Worm (Caenorhabditis elegans) whole organism, L1 larva: Measurements from ENCODE around the gene C05D2.8.

Experiments
- C04F5.9 ChIP-seq: sonication (generic microtip); optimal IDR thresholded peaks from 2 replicates; lab custom pipeline; 2016; ENCODE audit warnings: missing genetic modification characterization, missing compliant biosample characterization
- C16A3.4 ChIP-seq: fragments of 150-350 bp; optimal IDR thresholded peaks from 2 replicates; lab custom pipeline; 2014; ENCODE audit warnings: missing biosample characterization, missing genetic modification characterization
- C34B4.2 ChIP-seq: sonication (generic microtip); optimal IDR thresholded peaks from 2 replicates; lab custom pipeline; 2017; ENCODE audit warnings: mild to moderate bottlenecking, missing genetic modification characterization, missing compliant biosample characterization
- Y116A8C.19 ChIP-seq: sonication (generic microtip); optimal IDR thresholded peaks from 2 replicates; lab custom pipeline; 2016; ENCODE audit warnings: missing compliant biosample characterization, missing genetic modification characterization, borderline replicate concordance
- aha-1 ChIP-seq: fragments of 150-350 bp; optimal IDR thresholded peaks from 2 replicates; lab custom pipeline; 2014; ENCODE audit warnings: missing biosample characterization, missing genetic modification characterization
- alr-1 ChIP-seq: fragments of 200-800 bp; sonication (Bioruptor generic); optimal IDR thresholded peaks from 2 replicates; lab custom pipeline; 2018; ENCODE audit warnings: borderline replicate concordance, mild to moderate bottlenecking, missing genetic modification characterization, missing compliant biosample characterization
- ama-1 ChIP-seq: fragments of 150-350 bp; optimal IDR thresholded peaks from 2 replicates; lab custom pipeline; 2014
- ceh-63 ChIP-seq: fragments of 200-800 bp; sonication (Bioruptor generic); optimal IDR thresholded peaks from 2 replicates; lab custom pipeline; 2018; ENCODE audit warnings: mild to moderate bottlenecking, missing genetic modification characterization, missing compliant biosample characterization
- ceh-82 ChIP-seq, 3 experiments: fragments of 150-350 bp in 1 of 3; sonication (generic microtip) in 2 of 3; optimal IDR thresholded peaks; 2 replicates each; lab custom pipeline; 2014 to 2017; ENCODE audit warnings: missing biosample characterization in 3 of 3, missing genetic modification characterization in 3 of 3
- ceh-88 ChIP-seq: fragments of 200-800 bp; sonication (Bioruptor generic); IDR thresholded peaks from 2 replicates; pipeline ENCODE4 v1.3.6; 2022; ENCODE audit warnings: missing genetic modification characterization, missing compliant biosample characterization
- ceh-90 ChIP-seq: sonication (generic microtip); optimal IDR thresholded peaks from 2 replicates; lab custom pipeline; 2016; ENCODE audit warnings: missing genetic modification characterization, missing compliant biosample characterization
- ces-1 ChIP-seq: fragments of 150-350 bp; optimal IDR thresholded peaks from 2 replicates; lab custom pipeline; 2014; ENCODE audit warnings: missing biosample characterization, missing genetic modification reagents, missing genetic modification characterization
- dpl-1 ChIP-seq, 3 experiments: fragments of 150-350 bp in 2 of 3; sonication (generic microtip) in 1 of 3; optimal IDR thresholded peaks; 2 replicates each; lab custom pipeline; 2014 to 2017; ENCODE audit warnings: missing biosample characterization in 3 of 3, missing genetic modification characterization in 3 of 3, missing genetic modification reagents in 3 of 3
- dsc-1 ChIP-seq: sonication (generic microtip); optimal IDR thresholded peaks from 2 replicates; lab custom pipeline; 2016; ENCODE audit warnings: mild to moderate bottlenecking, missing genetic modification characterization, missing compliant biosample characterization
- efl-1 ChIP-seq, 4 experiments: fragments of 150-350 bp; optimal IDR thresholded peaks in 3 of 4; peaks in 1 of 4; 1 replicate in 1 of 4; 2 replicates in 3 of 4; lab custom pipeline; 2014; ENCODE audit warnings: missing biosample characterization in 2 of 4, missing genetic modification characterization in 2 of 4, missing genetic modification reagents in 2 of 4
- egl-13 ChIP-seq: sonication (generic microtip); optimal IDR thresholded peaks from 2 replicates; lab custom pipeline; 2016; ENCODE audit warnings: missing genotype, missing genetic modification reagents, missing genetic modification characterization, missing compliant biosample characterization
- elt-2 ChIP-seq: sonication (generic microtip); optimal IDR thresholded peaks from 2 replicates; lab custom pipeline; 2016; ENCODE audit warnings: missing genetic modification characterization, mild to moderate bottlenecking, inconsistent platforms, missing compliant biosample characterization, missing genetic modification reagents
- elt-3 ChIP-seq, 6 experiments: fragments of 150-350 bp in 1 of 6; sonication (generic microtip); optimal IDR thresholded peaks; 2 replicates each; lab custom pipeline; 2017 to 2018; ENCODE audit warnings: missing biosample characterization in 6 of 6, missing genetic modification characterization in 6 of 6, inconsistent platforms in 1 of 6
- ets-5 ChIP-seq: fragments of 200-800 bp; sonication (Bioruptor generic); IDR thresholded peaks from 2 replicates; pipeline ENCODE4 v1.3.6; 2022; ENCODE audit warnings: missing genetic modification characterization, missing compliant biosample characterization
- fkh-10 ChIP-seq: sonication (generic microtip); optimal IDR thresholded peaks from 2 replicates; lab custom pipeline; 2017; ENCODE audit warnings: missing biosample characterization, missing genetic modification reagents, missing genetic modification characterization
- fkh-4 ChIP-seq: sonication (generic microtip); optimal IDR thresholded peaks from 2 replicates; lab custom pipeline; 2016; ENCODE audit warnings: missing compliant biosample characterization, missing genetic modification characterization, borderline replicate concordance
- fos-1 ChIP-seq: fragments of 150-350 bp; optimal IDR thresholded peaks from 2 replicates; lab custom pipeline; 2014; ENCODE audit warnings: missing biosample characterization, missing genetic modification characterization
- grh-1 ChIP-seq: fragments of 200-800 bp; sonication (Bioruptor generic); IDR thresholded peaks from 2 replicates; pipeline ENCODE4 v1.3.6; 2022; ENCODE audit warnings: missing genetic modification reagents, missing genetic modification characterization, missing compliant biosample characterization
- lin-13 ChIP-seq: fragments of 150-350 bp; optimal IDR thresholded peaks from 2 replicates; lab custom pipeline; 2014; ENCODE audit warnings: missing biosample characterization, missing genetic modification reagents, missing genetic modification characterization
- lin-14 ChIP-seq: fragments of 200-800 bp; sonication (Bioruptor generic); optimal IDR thresholded peaks from 2 replicates; lab custom pipeline; 2018; ENCODE audit warnings: mild to moderate bottlenecking, missing genetic modification characterization, moderate library complexity, missing compliant biosample characterization
- lin-15B ChIP-seq: fragments of 150-350 bp; sonication (generic microtip); optimal IDR thresholded peaks from 3 replicates; lab custom pipeline; 2014; ENCODE audit warnings: missing biosample characterization, missing genetic modification characterization
- lir-3 ChIP-seq: sonication (generic microtip); optimal IDR thresholded peaks from 2 replicates; lab custom pipeline; 2016; ENCODE audit warnings: mild to moderate bottlenecking, missing genetic modification characterization, moderate library complexity, missing compliant biosample characterization; ENCODE audit not compliant: poor library complexity
- mep-1 ChIP-seq: fragments of 150-350 bp; optimal IDR thresholded peaks from 2 replicates; lab custom pipeline; 2014; ENCODE audit warnings: missing biosample characterization, missing genetic modification characterization
- nhr-11 ChIP-seq: fragments of 150-350 bp; optimal IDR thresholded peaks from 2 replicates; lab custom pipeline; 2014; ENCODE audit warnings: missing biosample characterization, missing genetic modification characterization
- nhr-12 ChIP-seq: sonication (generic microtip); optimal IDR thresholded peaks from 2 replicates; lab custom pipeline; 2017; ENCODE audit warnings: missing biosample characterization, missing genetic modification characterization
- nhr-19 ChIP-seq: fragments of 200-800 bp; sonication (Bioruptor generic); conservative IDR thresholded peaks from 2 replicates; pipeline ENCODE4 v1.3.6; 2022; ENCODE audit warnings: missing genetic modification characterization, missing compliant biosample characterization
- nhr-20 ChIP-seq: sonication (generic microtip); optimal IDR thresholded peaks from 2 replicates; lab custom pipeline; 2016; ENCODE audit warnings: mild to moderate bottlenecking, missing genetic modification characterization, missing compliant biosample characterization
- nhr-237 ChIP-seq: fragments of 150-350 bp; optimal IDR thresholded peaks from 2 replicates; lab custom pipeline; 2014; ENCODE audit warnings: missing biosample characterization, missing genetic modification characterization
- nhr-47 ChIP-seq: sonication (generic microtip); optimal IDR thresholded peaks from 2 replicates; lab custom pipeline; 2016; ENCODE audit warnings: mild to moderate bottlenecking, missing genetic modification characterization, moderate library complexity, missing compliant biosample characterization
- nhr-71 ChIP-seq: sonication (generic microtip); optimal IDR thresholded peaks from 2 replicates; lab custom pipeline; 2016; ENCODE audit warnings: mild to moderate bottlenecking, missing genetic modification characterization, moderate library complexity, missing compliant biosample characterization
- nhr-76 ChIP-seq: sonication (generic microtip); optimal IDR thresholded peaks from 2 replicates; lab custom pipeline; 2017; ENCODE audit warnings: missing biosample characterization, missing genetic modification characterization
- nhr-77 ChIP-seq: fragments of 150-350 bp; optimal IDR thresholded peaks from 2 replicates; lab custom pipeline; 2014; ENCODE audit warnings: missing biosample characterization, missing genetic modification characterization
- nhr-85 ChIP-seq: sonication (generic microtip); peaks from one replicate; lab custom pipeline; 2016; ENCODE audit warnings: missing genetic modification characterization, inconsistent platforms, missing compliant biosample characterization
- nhr-90 ChIP-seq: sonication (generic microtip); optimal IDR thresholded peaks from 2 replicates; lab custom pipeline; 2016; ENCODE audit warnings: mild to moderate bottlenecking, missing genetic modification characterization, missing compliant biosample characterization; ENCODE audit not compliant: poor library complexity
- skn-1 ChIP-seq: fragments of 150-350 bp; optimal IDR thresholded peaks from 2 replicates; lab custom pipeline; 2014; ENCODE audit warnings: missing biosample characterization, missing genetic modification characterization
- snpc-4 ChIP-seq: fragments of 150-350 bp; optimal IDR thresholded peaks from 2 replicates; lab custom pipeline; 2014; ENCODE audit warnings: missing biosample characterization, missing genetic modification characterization
- sup-37 ChIP-seq: fragments of 200-800 bp; sonication (Bioruptor generic); optimal IDR thresholded peaks from 2 replicates; lab custom pipeline; 2018; ENCODE audit warnings: mild to moderate bottlenecking, missing genetic modification characterization, missing compliant biosample characterization
- tlp-1 ChIP-seq: fragments of 150-350 bp; optimal IDR thresholded peaks from 2 replicates; lab custom pipeline; 2014; ENCODE audit warnings: missing biosample characterization, missing genetic modification characterization
- unc-130 ChIP-seq: fragments of 150-350 bp; optimal IDR thresholded peaks from 2 replicates; lab custom pipeline; 2017; ENCODE audit warnings: missing biosample characterization, missing genetic modification characterization, inconsistent platforms
- unc-62 ChIP-seq: fragments of 150-350 bp; optimal IDR thresholded peaks from 2 replicates; lab custom pipeline; 2014; ENCODE audit warnings: missing biosample characterization, missing genetic modification reagents, missing genetic modification characterization
- vab-15 ChIP-seq: sonication (generic microtip); optimal IDR thresholded peaks from 2 replicates; lab custom pipeline; 2017; ENCODE audit warnings: missing genotype, mild to moderate bottlenecking, missing genetic modification characterization, missing compliant biosample characterization
- xbp-1 ChIP-seq: sonication (generic microtip); optimal IDR thresholded peaks from 2 replicates; lab custom pipeline; 2016; ENCODE audit warnings: missing genetic modification characterization, missing compliant biosample characterization
- zip-4 ChIP-seq: fragments of 200-800 bp; sonication (Bioruptor generic); optimal IDR thresholded peaks from 2 replicates; lab custom pipeline; 2018; ENCODE audit warnings: mild to moderate bottlenecking, missing genetic modification characterization, moderate library complexity, missing compliant biosample characterization
- ztf-11 ChIP-seq, 2 experiments: sonication (generic microtip); optimal IDR thresholded peaks; 2 replicates each; lab custom pipeline; 2016 to 2017; ENCODE audit warnings: missing genetic modification characterization in 2 of 2, missing biosample characterization in 1 of 2, missing compliant biosample characterization in 1 of 2

The C05D2.8 gene

DNA sequence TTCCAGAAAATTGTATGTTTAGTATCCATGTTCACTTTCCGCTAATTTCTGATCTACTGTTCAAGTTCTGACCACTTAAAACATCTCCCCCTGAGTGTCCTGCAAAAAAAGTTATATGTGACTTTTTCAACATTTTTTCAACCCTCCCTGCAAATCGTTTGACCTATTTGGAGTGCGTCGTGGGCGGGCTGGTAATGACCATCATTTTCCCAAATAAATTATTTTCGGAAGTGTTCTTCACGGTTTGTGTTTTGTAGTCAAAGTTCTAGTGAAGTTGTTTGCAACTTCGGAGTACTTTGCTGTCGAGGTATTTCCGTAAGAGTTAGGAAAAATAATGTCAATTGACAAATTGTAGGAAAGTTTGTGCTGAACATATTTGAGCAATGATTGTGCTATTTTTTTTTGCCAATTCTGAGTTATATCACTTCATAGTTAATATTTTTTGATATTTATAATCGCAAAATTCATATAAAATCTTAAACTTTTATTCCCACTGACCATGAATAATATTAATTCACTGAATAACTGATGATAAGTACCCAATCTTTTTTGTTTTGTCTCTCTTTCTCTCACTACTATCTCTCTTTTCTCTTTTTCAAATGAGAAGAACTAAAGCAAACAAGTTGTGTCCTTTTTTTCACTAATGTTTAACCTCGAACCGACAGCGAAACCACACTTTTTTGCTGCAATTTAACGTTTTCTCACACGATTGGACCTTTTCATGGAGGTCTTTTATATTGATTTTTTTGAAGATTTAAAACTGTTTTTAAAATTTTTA lies 12.3 kb upstream of the C05D2.8 start:
- TF ChIP-seq dpl-1 (GFP tag; optimal IDR thresholded peaks at IDR 0.05; lab: Kevin White, UChicago) (no peak), ceh-90 (tag; lab: Kevin White, UChicago) (no peak), C04F5.9 (tag; lab: Kevin White, UChicago) (no peak), nhr-20 (no peak), unc-130 (tag; lab: Kevin White, UChicago) (no peak), nhr-47 (tag; lab: Kevin White, UChicago) (peak; percentile 0), Y116A8C.19 (tag; lab: Kevin White, UChicago) (no peak), nhr-71 (tag; lab: Kevin White, UChicago) (peak; percentile 8), efl-1 (optimal IDR thresholded peaks at IDR 0.05; lab: Kevin White, UChicago) (no peak), efl-1 (GFP tag; optimal IDR thresholded peaks at IDR 0.05 in 1 of 2; lab: Kevin White, UChicago) (peak in 1 of 2 experiments; percentile 29), skn-1 (no peak), lin-14 (peak; percentile 55), nhr-85 (no peak), elt-2 (tag; lab: Kevin White, UChicago) (no peak), lin-15B (tag; lab: Kevin White, UChicago) (no peak), ztf-11 (tag; optimal IDR thresholded peaks at IDR 0.05; lab: Kevin White, UChicago) (no peak), zip-4 (GFP tag; lab: Kevin White, UChicago) (no peak), nhr-77 (tag; lab: Kevin White, UChicago) (no peak), mep-1 (tag; lab: Kevin White, UChicago) (peak; percentile 10), tlp-1 (tag; lab: Kevin White, UChicago) (no peak), ceh-82 (tag; optimal IDR thresholded peaks at IDR 0.05; lab: Kevin White, UChicago) (no peak), nhr-76 (tag; lab: Kevin White, UChicago) (no peak), sup-37 (GFP tag; lab: Kevin White, UChicago) (no peak), aha-1 (tag; lab: Kevin White, UChicago) (no peak), ces-1 (GFP tag; lab: Kevin White, UChicago) (no peak), ceh-63 (no peak), nhr-237 (no peak), egl-13 (no peak), fos-1 (tag; lab: Kevin White, UChicago) (no peak), grh-1 (GFP tag; lab: Robert Waterston, UW) (no peak), nhr-11 (tag; lab: Kevin White, UChicago) (no peak), elt-3 (tag; optimal IDR thresholded peaks at IDR 0.05; lab: Kevin White, UChicago) (no peak), lin-13 (no peak), unc-62 (GFP tag; lab: Kevin White, UChicago) (no peak), vab-15 (no peak), alr-1 (no peak), fkh-10 (no peak), ama-1 (lab: Kevin White, UChicago) (no peak), C16A3.4 (tag; lab: Kevin White, UChicago) (no peak), nhr-12 (tag; lab: Kevin White, UChicago) (no peak), ets-5 (no peak), lir-3 (tag; lab: Kevin White, UChicago) (no peak)

DNA sequence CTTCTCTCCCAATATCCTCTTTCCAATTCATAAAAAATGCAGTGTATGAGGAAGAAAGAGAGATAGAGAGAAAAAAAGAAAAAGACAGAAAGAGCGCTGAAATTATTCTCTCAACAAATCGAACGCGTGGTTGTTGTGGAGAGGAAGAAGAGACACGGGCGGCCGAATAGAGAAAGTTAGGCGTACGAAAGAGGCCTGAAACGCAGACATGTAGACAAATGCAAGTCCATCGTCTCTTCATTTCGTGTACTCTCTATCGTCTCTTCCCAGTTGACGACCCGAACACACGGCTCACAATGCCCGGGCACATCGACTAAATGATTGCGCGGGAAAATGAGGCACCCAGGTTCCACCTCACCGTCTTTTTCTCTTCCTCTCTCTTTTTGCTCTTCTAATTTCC lies 11.1 kb upstream of the C05D2.8 start:
- TF ChIP-seq elt-2 (tag; lab: Kevin White, UChicago) (peak; percentile 30), tlp-1 (tag; lab: Kevin White, UChicago) (no peak), vab-15 (no peak), xbp-1 (tag; lab: Kevin White, UChicago) (peak; percentile 30), fkh-10 (no peak), skn-1 (peak; percentile 64), C34B4.2 (tag; lab: Kevin White, UChicago) (no peak), nhr-19 (peak; percentile 44), grh-1 (GFP tag; lab: Robert Waterston, UW) (no peak), aha-1 (tag; lab: Kevin White, UChicago) (no peak), lin-15B (tag; lab: Kevin White, UChicago) (no peak), ceh-88 (no peak; the same call in 1 of the 2 replicates), snpc-4 (peak; percentile 40), ztf-11 (tag; optimal IDR thresholded peaks at IDR 0.05; lab: Kevin White, UChicago) (no peak), lin-13 (no peak), egl-13 (peak; percentile 70), dsc-1 (tag; lab: Kevin White, UChicago) (peak; percentile 60), ceh-82 (tag; optimal IDR thresholded peaks at IDR 0.05; lab: Kevin White, UChicago) (peak; percentile 49 to 75 (median 65)), fkh-4 (tag; lab: Kevin White, UChicago) (no peak), lir-3 (tag; lab: Kevin White, UChicago) (no peak), nhr-20 (peak; percentile 62), nhr-90 (tag; lab: Kevin White, UChicago) (peak; percentile 2)
